Fruit fly (Drosophila melanogaster) whole organism, adult: ENCODE results near the gene CG42495.

Experiments used
- CG11617 ChIP-seq: fragments of 200-800 bp; sonication (Bioruptor generic); optimal IDR thresholded peaks from 2 replicates; lab custom pipeline; 2017; ENCODE audit warnings: mild to moderate bottlenecking, missing biosample characterization, missing genetic modification reagents, missing genetic modification characterization
- CG12768 ChIP-seq: fragments of 200-800 bp; sonication (Bioruptor generic); optimal IDR thresholded peaks from 2 replicates; lab custom pipeline; 2017; ENCODE audit warnings: missing biosample characterization, missing genetic modification characterization, mild to moderate bottlenecking, moderate library complexity, missing genetic modification reagents
- CG14711 ChIP-seq: fragments of 200-800 bp; sonication (Bioruptor generic); optimal IDR thresholded peaks from 2 replicates; lab custom pipeline; 2018; ENCODE audit warnings: missing biosample characterization, mild to moderate bottlenecking, missing genetic modification characterization, moderate library complexity
- CG1620 ChIP-seq: fragments of 200-800 bp; sonication (Bioruptor generic); optimal IDR thresholded peaks from 2 replicates; lab custom pipeline; 2016; ENCODE audit warnings: missing biosample characterization, missing genetic modification characterization
- CG33017 ChIP-seq: fragments of 200-800 bp; sonication (Bioruptor generic); optimal IDR thresholded peaks from 2 replicates; lab custom pipeline; 2018; ENCODE audit warnings: missing biosample characterization, mild to moderate bottlenecking, missing genetic modification characterization, moderate library complexity
- CG5204 ChIP-seq: fragments of 200-800 bp; sonication (Bioruptor generic); optimal IDR thresholded peaks from 2 replicates; lab custom pipeline; 2016; ENCODE audit warnings: missing biosample characterization, missing genetic modification characterization
- CG7045 ChIP-seq: fragments of 200-800 bp; sonication (Bioruptor generic); optimal IDR thresholded peaks from 2 replicates; lab custom pipeline; 2017; ENCODE audit warnings: missing biosample characterization, mild to moderate bottlenecking, missing genetic modification characterization
- CG7101 ChIP-seq: fragments of 200-800 bp; sonication (Bioruptor generic); optimal IDR thresholded peaks from 2 replicates; lab custom pipeline; 2018; ENCODE audit warnings: missing biosample characterization, mild to moderate bottlenecking, missing genetic modification characterization, moderate library complexity
- Clk ChIP-seq: fragments of 200-800 bp; sonication (Bioruptor generic); optimal IDR thresholded peaks from 2 replicates; lab custom pipeline; 2017; ENCODE audit warnings: missing biosample characterization, missing genetic modification characterization
- Crg-1 ChIP-seq: fragments of 200-800 bp; sonication (Bioruptor generic); optimal IDR thresholded peaks from 2 replicates; lab custom pipeline; 2016; ENCODE audit warnings: missing biosample characterization, missing genetic modification characterization
- Hr96 ChIP-seq: fragments of 200-800 bp; sonication (Bioruptor generic); optimal IDR thresholded peaks from 2 replicates; lab custom pipeline; 2016; ENCODE audit warnings: missing biosample characterization, missing genetic modification characterization
- Mnt ChIP-seq: fragments of 200-800 bp; sonication (Bioruptor generic); optimal IDR thresholded peaks from 2 replicates; lab custom pipeline; 2016; ENCODE audit warnings: missing biosample characterization, mild to moderate bottlenecking, missing genetic modification characterization
- bab1 ChIP-seq: fragments of 200-800 bp; sonication (Bioruptor generic); optimal IDR thresholded peaks from 3 replicates; lab custom pipeline; 2019; ENCODE audit warnings: missing biosample characterization, mild to moderate bottlenecking, missing genetic modification characterization, moderate library complexity
- cic ChIP-seq: fragments of 200-800 bp; sonication (Bioruptor generic); optimal IDR thresholded peaks from 2 replicates; lab custom pipeline; 2017; ENCODE audit warnings: missing biosample characterization, mild to moderate bottlenecking, missing genetic modification characterization, moderate library complexity
- cnc ChIP-seq, 2 experiments: fragments of >200 bp; optimal IDR thresholded peaks; 2 replicates each; lab custom pipeline; 2017
- kay ChIP-seq: fragments of 200-800 bp; sonication (Bioruptor generic); peaks from one replicate; lab custom pipeline; 2016; ENCODE audit warnings: missing biosample characterization, missing genetic modification characterization, borderline replicate concordance
- ovo ChIP-seq: fragments of 200-800 bp; sonication (Bioruptor generic); optimal IDR thresholded peaks from 2 replicates; lab custom pipeline; 2016; ENCODE audit warnings: missing biosample characterization, missing genetic modification characterization
- pad ChIP-seq: fragments of 200-800 bp; sonication (Bioruptor generic); optimal IDR thresholded peaks from 3 replicates; lab custom pipeline; 2017; ENCODE audit warnings: missing biosample characterization, missing genetic modification characterization, mild to moderate bottlenecking, moderate library complexity, missing genetic modification reagents
- tj ChIP-seq: fragments of 200-800 bp; sonication (Bioruptor generic); optimal IDR thresholded peaks from 3 replicates; lab custom pipeline; 2017; ENCODE audit warnings: missing biosample characterization, mild to moderate bottlenecking, missing genetic modification characterization, moderate library complexity
- toe ChIP-seq: fragments of 200-800 bp; sonication (Bioruptor generic); optimal IDR thresholded peaks from 2 replicates; lab custom pipeline; 2016; ENCODE audit warnings: missing biosample characterization, missing genetic modification characterization

CG42495 gene

DNA sequence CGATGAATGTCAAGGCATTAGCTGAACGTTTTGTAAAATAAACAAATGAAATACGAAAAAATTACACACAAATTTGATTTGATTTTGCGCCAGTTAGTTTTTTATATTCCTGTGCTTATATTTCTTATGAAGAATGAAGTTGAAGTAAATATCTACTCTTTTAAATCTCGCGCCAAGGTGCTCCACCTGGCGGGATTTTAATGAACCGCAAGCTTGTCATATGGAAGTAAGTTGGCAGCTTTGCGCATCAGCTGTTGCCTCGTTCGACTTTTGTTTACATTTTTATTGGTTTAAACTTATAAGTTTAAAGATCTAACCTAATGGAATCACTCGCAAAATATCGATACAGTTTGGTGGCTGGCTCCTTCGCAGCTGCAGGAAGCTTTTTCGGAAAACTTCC, at the start of gene CG42495:
Gene CG42495, plus strand, starts transcription at position 247 of the 400 bp plus-strand sequence.
- TF ChIP-seq CG1620 (peak; percentile 23), CG7101 (tag; lab: Kevin White, UChicago) (no peak), cic (GFP tag; lab: Kevin White, UChicago) (peak; percentile 22), bab1 (GFP tag; lab: Kevin White, UChicago) (peak; percentile 29)

DNA sequence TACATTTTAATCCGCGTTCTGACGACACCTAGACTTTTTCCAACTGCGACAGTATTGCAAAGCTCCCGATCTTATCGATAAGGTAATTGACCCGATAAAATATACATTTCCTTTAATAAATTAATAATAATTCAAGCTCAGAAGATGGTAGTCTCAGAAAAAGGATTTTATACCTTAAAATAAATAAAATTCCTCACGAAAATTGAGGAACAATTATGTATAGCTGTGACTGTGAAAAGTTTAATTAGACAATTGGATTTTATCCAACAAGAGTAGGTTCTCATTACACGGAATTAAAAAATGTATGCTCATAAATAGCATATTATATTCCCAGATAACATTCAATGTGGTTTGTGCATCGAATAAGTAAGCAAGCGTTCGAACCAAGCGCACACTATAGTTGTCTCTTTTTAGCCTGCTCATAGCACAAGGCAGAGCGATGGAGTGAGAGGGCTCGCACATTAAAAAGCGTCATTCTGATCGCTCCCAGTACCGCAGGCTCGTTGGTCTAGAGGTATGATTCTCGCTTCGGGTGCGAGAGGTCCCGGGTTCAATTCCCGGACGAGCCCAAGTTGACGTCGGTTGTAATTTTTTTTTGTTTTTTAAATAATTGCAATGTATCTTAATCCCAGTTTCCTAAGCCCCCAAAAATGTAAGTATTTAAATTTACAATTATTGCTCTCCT, 49.1 kb upstream of the CG42495 start, which contains the start of the genes CG13380 and CG4174:
Gene CG13380, minus strand, starts transcription at position 51 of the 685 bp plus-strand sequence.
Gene CG4174, minus strand, starts transcription at position 51 of the 685 bp plus-strand sequence.
- no peak for TF ChIP-seq Hr96
- TF ChIP-seq bab1 (GFP tag; lab: Kevin White, UChicago): peak; percentile 47
- no peak for TF ChIP-seq ovo (GFP tag; lab: Kevin White, UChicago)
- TF ChIP-seq pad (GFP tag; lab: Kevin White, UChicago): peak; percentile 11

DNA sequence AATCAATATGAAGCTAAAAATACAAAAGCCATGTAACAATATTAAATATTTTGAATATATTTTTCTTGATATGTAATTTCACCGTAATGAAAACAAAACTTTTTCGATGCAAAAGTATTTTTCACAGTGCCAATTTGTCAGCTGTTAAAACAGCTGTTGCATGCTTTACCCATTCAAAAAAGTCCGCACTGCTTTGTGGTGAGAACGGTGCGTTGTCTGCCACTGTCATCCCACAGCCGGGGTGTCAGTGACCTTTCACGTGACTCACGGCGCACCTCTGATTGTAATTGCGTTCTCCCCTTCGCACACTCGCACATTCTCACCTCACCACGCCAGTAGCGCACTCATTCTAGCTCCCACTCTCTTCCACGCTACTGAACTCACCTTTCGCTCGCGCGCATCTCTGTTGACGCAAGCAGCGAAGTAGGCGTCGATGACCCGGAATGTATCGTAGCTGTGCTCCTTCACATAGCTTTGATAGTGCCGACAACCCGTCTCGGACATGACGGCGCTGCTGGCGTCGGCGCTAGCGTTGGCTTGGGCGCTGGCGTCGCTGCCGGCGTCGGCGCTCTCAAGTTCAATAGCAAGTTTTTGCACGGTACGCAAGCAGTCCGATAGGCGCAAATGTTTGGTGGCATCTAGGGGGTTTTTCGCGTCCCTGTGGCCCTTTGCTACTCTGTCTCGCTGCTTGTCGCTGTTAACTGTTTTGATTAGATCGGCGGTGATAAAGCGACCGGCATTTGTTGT, 46.0 kb upstream of the CG42495 start:
- TF ChIP-seq pad (GFP tag; lab: Kevin White, UChicago) (peak; percentile 79), Hr96 (peak; percentile 30), bab1 (GFP tag; lab: Kevin White, UChicago) (peak; percentile 48), CG11617 (GFP tag; lab: Kevin White, UChicago) (no peak), toe (no peak), CG7045 (GFP tag; lab: Kevin White, UChicago) (no peak), CG7101 (tag; lab: Kevin White, UChicago) (peak; percentile 26), kay (no peak)

DNA sequence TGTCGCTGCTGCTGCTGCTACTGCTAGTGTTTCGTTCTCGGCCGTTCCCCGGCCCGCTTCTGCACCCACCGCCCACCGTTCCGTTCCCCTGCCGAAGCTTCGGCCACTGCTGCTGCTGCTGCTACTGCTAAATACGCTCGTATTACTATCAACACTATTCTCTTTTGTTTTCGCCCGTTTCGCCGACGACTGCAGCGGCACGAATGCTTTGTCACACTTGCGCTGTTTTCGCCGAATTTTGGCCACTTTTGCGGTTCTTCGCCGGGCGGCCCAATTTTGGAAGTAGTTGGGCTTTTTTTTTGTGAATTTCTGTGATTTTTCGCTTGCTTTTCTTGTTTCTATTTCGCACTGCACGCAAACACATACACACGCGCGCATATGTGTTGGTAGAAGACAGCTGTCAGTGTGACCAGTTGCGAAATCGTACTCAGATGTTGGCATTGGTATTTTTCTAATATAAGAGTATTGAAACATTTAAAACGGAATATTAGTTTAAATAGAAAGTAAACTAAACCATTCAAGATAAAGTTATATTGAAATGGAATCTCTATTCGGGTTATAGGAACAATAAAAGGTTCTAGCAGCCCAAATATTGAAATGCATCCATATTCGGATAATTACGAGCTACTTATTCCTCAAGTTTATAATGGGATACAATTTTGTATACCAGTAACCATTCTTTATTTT, 45.3 kb upstream of the CG42495 start, which contains the start of gene not:
Gene not, minus strand, starts transcription at position 395 of the 687 bp plus-strand sequence.
- no peak for TF ChIP-seq pad (GFP tag; lab: Kevin White, UChicago)
- no peak for TF ChIP-seq CG33017 (tag; lab: Kevin White, UChicago)
- peak; percentile 71 for TF ChIP-seq cic (GFP tag; lab: Kevin White, UChicago)
- TF ChIP-seq CG14711: no peak
- no peak for TF ChIP-seq Mnt (GFP tag; lab: Kevin White, UChicago)
- no peak for TF ChIP-seq kay
- no peak for TF ChIP-seq CG7101 (tag; lab: Kevin White, UChicago)
- TF ChIP-seq Crg-1 (GFP tag; lab: Kevin White, UChicago): no peak
- TF ChIP-seq CG1620: no peak
- no peak for TF ChIP-seq CG7045 (GFP tag; lab: Kevin White, UChicago)
- no peak for TF ChIP-seq CG11617 (GFP tag; lab: Kevin White, UChicago)
- no peak for TF ChIP-seq ovo (GFP tag; lab: Kevin White, UChicago)
- TF ChIP-seq cnc (optimal IDR thresholded peaks at IDR 0.05; lab: Kevin White, UChicago): no peak
- no peak for TF ChIP-seq CG5204
- TF ChIP-seq toe: no peak
- peak; percentile 17 for TF ChIP-seq bab1 (GFP tag; lab: Kevin White, UChicago)
- no peak for TF ChIP-seq Clk (GFP tag; lab: Kevin White, UChicago)
- no peak for TF ChIP-seq Hr96
- TF ChIP-seq CG12768 (GFP tag; lab: Kevin White, UChicago): peak; percentile 33
- peak; percentile 75 for TF ChIP-seq tj (GFP tag; lab: Kevin White, UChicago)

DNA sequence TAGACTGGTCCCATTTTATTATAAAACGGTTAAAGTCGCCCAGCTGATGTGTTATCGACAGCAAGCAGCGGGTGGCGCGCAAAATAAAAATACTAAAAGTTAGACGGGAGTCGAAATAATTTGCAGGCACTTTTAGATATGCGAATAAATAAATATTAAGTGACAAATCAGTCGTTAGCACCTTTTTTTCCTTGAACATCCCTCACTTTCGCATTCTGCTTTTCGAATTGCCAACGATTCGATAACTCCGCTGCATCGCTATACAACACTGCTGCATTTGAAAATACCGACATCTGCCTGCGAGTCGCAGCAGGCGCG, 44.8 kb upstream of the CG42495 start, which contains the start of gene bora:
Gene bora, plus strand, starts transcription at position 271 of the 318 bp plus-strand sequence.
- TF ChIP-seq CG12768 (GFP tag; lab: Kevin White, UChicago) (peak; percentile 14), toe (no peak)

DNA sequence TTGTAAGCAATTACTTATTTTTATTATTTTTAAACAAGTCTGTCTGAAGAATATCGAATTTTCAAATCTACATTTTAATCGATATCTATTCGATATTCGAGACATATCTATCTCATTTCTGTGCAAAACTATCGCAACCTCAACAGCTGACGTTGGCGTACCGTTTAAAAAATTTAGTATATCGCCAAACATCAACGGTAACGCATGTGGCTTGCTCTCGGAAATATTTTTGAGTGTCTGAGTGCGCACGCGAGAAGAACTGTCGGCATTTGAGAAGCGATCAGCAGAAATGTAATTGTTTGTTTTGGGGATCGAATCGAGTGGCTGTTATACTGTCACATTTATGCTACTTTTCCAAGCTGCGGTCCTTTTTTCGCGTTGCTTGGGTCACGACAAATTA, 41.4 kb upstream of the CG42495 start, which contains the start of gene MYPT-75D:
Gene MYPT-75D, plus strand, starts transcription at position 174 of the 400 bp plus-strand sequence.
- TF ChIP-seq CG1620 (peak; percentile 35), ovo (GFP tag; lab: Kevin White, UChicago) (peak; percentile 75), CG14711 (no peak), Clk (GFP tag; lab: Kevin White, UChicago) (no peak), pad (GFP tag; lab: Kevin White, UChicago) (peak; percentile 40), cic (GFP tag; lab: Kevin White, UChicago) (peak; percentile 27), kay (peak; percentile 61), bab1 (GFP tag; lab: Kevin White, UChicago) (peak; percentile 83), Hr96 (peak; percentile 7), CG12768 (GFP tag; lab: Kevin White, UChicago) (no peak), CG7101 (tag; lab: Kevin White, UChicago) (peak; percentile 29), toe (no peak), Crg-1 (GFP tag; lab: Kevin White, UChicago) (peak; percentile 26), tj (GFP tag; lab: Kevin White, UChicago) (peak; percentile 67), Mnt (GFP tag; lab: Kevin White, UChicago) (peak; percentile 71), CG11617 (GFP tag; lab: Kevin White, UChicago) (peak; percentile 9), CG33017 (tag; lab: Kevin White, UChicago) (no peak)
